Worm (Caenorhabditis elegans) whole organism, L4/young adult: Measurements from ENCODE around the gene nspb-9.

Experiments
- W03F9.2 ChIP-seq: fragments of 150-350 bp; optimal IDR thresholded peaks from 2 replicates; lab custom pipeline; 2014; ENCODE audit warnings: missing biosample characterization, missing genetic modification characterization
- dao-5 ChIP-seq: sonication (generic microtip); optimal IDR thresholded peaks from 2 replicates; lab custom pipeline; 2016; ENCODE audit warnings: missing genotype, missing genetic modification characterization, moderate library complexity, missing compliant biosample characterization
- him-1 ChIP-seq: sonication (generic microtip); optimal IDR thresholded peaks from 2 replicates; lab custom pipeline; 2016; ENCODE audit warnings: missing genotype, missing genetic modification reagents, missing genetic modification characterization, missing compliant biosample characterization

nspb-9 gene

ce11 chrII:14626883-14627282 is 46.2 kb downstream of the nspb-9 start:
- TF ChIP-seq dao-5 (tag; lab: Kevin White, UChicago) (no peak), W03F9.2 (tag; lab: Kevin White, UChicago) (no peak), him-1 (tag; lab: Kevin White, UChicago) (no peak)

ce11 chrII:14627330-14627729 is 46.7 kb downstream of the nspb-9 start, which contains the start of gene tag-297:
tag-297 (plus strand) TSS chrII:14627630.
- no peak for TF ChIP-seq him-1 (tag; lab: Kevin White, UChicago)
